Worm (Caenorhabditis elegans): ENCODE data around the gene F39F10.4.

Gene F39F10.4

ce11 chrX:16894577-16894976 is 8.9 kb downstream of the F39F10.4 start, which contains the start of gene F39F10.2:
Gene F39F10.2, plus strand, starts transcription at chrX:16894877.
- TF ChIP-seq nfyb-1 (GFP tag; IDR thresholded peaks at IDR 0.05) (no peak), rcor-1 (GFP tag; IDR thresholded peaks at IDR 0.05) (no peak), athp-1 (tag; optimal IDR thresholded peaks at IDR 0.05) (no peak), dpl-1 (GFP tag; optimal IDR thresholded peaks at IDR 0.05) (no peak), mel-28 (tag; optimal IDR thresholded peaks at IDR 0.05; ENCODE audit: borderline replicate concordance) (no peak), sea-2 (GFP tag; IDR thresholded peaks at IDR 0.05) (no peak), somi-1 (GFP tag; optimal IDR thresholded peaks at IDR 0.05) (no peak), Y53F4B.3 (GFP tag; IDR thresholded peaks at IDR 0.05) (no peak), B0035.1 (tag; optimal IDR thresholded peaks at IDR 0.05) (no peak), rpc-1 (optimal IDR thresholded peaks at IDR 0.05) (no peak), rpc-1 (tag; optimal IDR thresholded peaks at IDR 0.05) (no peak), C06A6.2 (GFP tag; conservative IDR thresholded peaks at IDR 0.05) (no peak), ZK185.1 (tag; optimal IDR thresholded peaks at IDR 0.05; ENCODE audit: poor library complexity, severe bottlenecking) (no peak)

ce11 chrX:16893767-16894166 is 9.8 kb downstream of the F39F10.4 start:
- TF ChIP-seq lir-1 (GFP tag; conservative IDR thresholded peaks at IDR 0.05) (no peak), F33H1.4 (GFP tag; IDR thresholded peaks at IDR 0.05) (no peak), F57A8.1 (GFP tag; optimal IDR thresholded peaks at IDR 0.05) (no peak), nhr-27 (tag; optimal IDR thresholded peaks at IDR 0.05) (no peak), snpc-1.1 (tag; optimal IDR thresholded peaks at IDR 0.05; ENCODE audit: insufficient read depth) (no peak), snpc-3.4 (tag; optimal IDR thresholded peaks at IDR 0.05) (no peak), nfya-2 (GFP tag; IDR thresholded peaks at IDR 0.05) (no peak), Y53F4B.3 (GFP tag; IDR thresholded peaks at IDR 0.05) (no peak), D2030.7 (GFP tag; IDR thresholded peaks at IDR 0.05) (peak; percentile 82), die-1 (tag; optimal IDR thresholded peaks at IDR 0.05) (no peak), F52B5.7 (tag; optimal IDR thresholded peaks at IDR 0.05) (no peak), xnd-1 (tag; optimal IDR thresholded peaks at IDR 0.05) (no peak), aptf-2 (GFP tag; conservative IDR thresholded peaks at IDR 0.05) (no peak), cebp-1 (GFP tag; IDR thresholded peaks at IDR 0.05) (no peak), cebp-1 (tag; optimal IDR thresholded peaks at IDR 0.05) (no peak), ceh-91 (GFP tag; IDR thresholded peaks at IDR 0.05) (no peak), T26A5.8 (tag; optimal IDR thresholded peaks at IDR 0.05) (no peak), F49E8.2 (tag; optimal IDR thresholded peaks at IDR 0.05; ENCODE audit: insufficient read depth) (no peak), attf-3 (GFP tag; conservative IDR thresholded peaks at IDR 0.05) (no peak), tlf-1 (GFP tag; optimal IDR thresholded peaks at IDR 0.05) (no peak), B0261.1 (tag; optimal IDR thresholded peaks at IDR 0.05) (peak; percentile 73), madf-3 (GFP tag; IDR thresholded peaks at IDR 0.05) (no peak), cebp-2 (GFP tag; IDR thresholded peaks at IDR 0.05) (no peak), rpc-1 (optimal IDR thresholded peaks at IDR 0.05) (peak; percentile 48), rpc-1 (tag; optimal IDR thresholded peaks at IDR 0.05) (peak; percentile 76), sdz-38 (tag; optimal IDR thresholded peaks at IDR 0.05) (no peak), dox-1 (GFP tag; IDR thresholded peaks at IDR 0.05) (peak; percentile 69), snpc-1.3 (tag; optimal IDR thresholded peaks at IDR 0.05; ENCODE audit: insufficient read depth) (no peak), ama-1 (optimal IDR thresholded peaks at IDR 0.05) (no peak), ama-1 (GFP tag; optimal IDR thresholded peaks at IDR 0.05) (no peak), unc-130 (GFP tag; optimal IDR thresholded peaks at IDR 0.05) (no peak), mcd-1 (GFP tag; IDR thresholded peaks at IDR 0.05) (0 out of 2 replicates have a peak, but pooled peaks have one; percentile 34), aptf-3 (GFP tag; IDR thresholded peaks at IDR 0.05) (no peak), tbx-9 (tag; optimal IDR thresholded peaks at IDR 0.05; ENCODE audit: borderline replicate concordance) (no peak), hlh-26 (GFP tag; conservative IDR thresholded peaks at IDR 0.05) (no peak), F22D6.2 (tag; optimal IDR thresholded peaks at IDR 0.05) (no peak), Y56A3A.18 (GFP tag; IDR thresholded peaks at IDR 0.05) (no peak), somi-1 (GFP tag; optimal IDR thresholded peaks at IDR 0.05) (no peak), attf-6 (GFP tag; IDR thresholded peaks at IDR 0.05) (no peak)

Data from whole organism, young adult.